Worm (Caenorhabditis elegans): Measurements from ENCODE around the gene C34C12.1.

- TF ChIP-seq sptf-1 (tag; optimal IDR thresholded peaks at IDR 0.05) = no peak
- no peak for TF ChIP-seq nhr-76 (tag; optimal IDR thresholded peaks at IDR 0.05)
- TF ChIP-seq blmp-1 (tag; optimal IDR thresholded peaks at IDR 0.05) = no peak
Observed at ce11 chrIII:3470973-3471372, 16.8 kb downstream of the C34C12.1 start.

All from whole organism, mixed stage, embryonic.